Worm (Caenorhabditis elegans): ENCODE data around the gene Y79H2A.2.

Gene Y79H2A.2

DNA sequence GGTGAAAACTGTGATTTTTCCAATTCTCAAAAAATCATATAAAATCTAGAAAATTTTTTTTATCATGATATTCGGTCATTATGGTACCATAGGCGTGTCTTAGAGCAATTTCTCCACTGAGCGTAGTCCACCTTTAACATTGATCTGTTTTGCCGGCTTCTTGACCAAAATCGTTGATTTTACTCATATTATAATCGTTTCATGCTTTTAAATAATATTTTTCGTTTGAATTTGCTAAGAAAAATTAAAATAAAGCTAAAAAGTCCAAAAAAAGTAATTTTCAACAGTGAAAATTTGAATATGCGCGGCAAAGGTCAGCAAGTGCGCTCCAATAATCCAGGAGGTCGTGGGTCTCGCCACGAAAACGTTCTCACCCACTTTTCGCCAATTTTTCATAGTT lies 10.4 kb upstream of the Y79H2A.2 start, which contains the start of gene Y79H2A.4:
Gene Y79H2A.4, plus strand, starts transcription at position 301 of the 400 bp plus-strand sequence.
- TF ChIP-seq ceh-82 (tag; optimal IDR thresholded peaks at IDR 0.05), result no peak
- no peak for TF ChIP-seq unc-62 (GFP tag; optimal IDR thresholded peaks at IDR 0.05)
- TF ChIP-seq C34F6.9 (tag; optimal IDR thresholded peaks at IDR 0.05), result no peak
- no peak for TF ChIP-seq lsy-2 (tag; optimal IDR thresholded peaks at IDR 0.05)
- TF ChIP-seq crh-2 (tag; optimal IDR thresholded peaks at IDR 0.05), result no peak
- TF ChIP-seq skn-1 (tag; optimal IDR thresholded peaks at IDR 0.05), result no peak
- no peak for TF ChIP-seq F13H6.1 (tag; optimal IDR thresholded peaks at IDR 0.05)
- TF ChIP-seq nhr-6 (tag; optimal IDR thresholded peaks at IDR 0.05), result no peak
- TF ChIP-seq zag-1 (tag; optimal IDR thresholded peaks at IDR 0.05), result no peak
- TF ChIP-seq elt-3 (tag; optimal IDR thresholded peaks at IDR 0.05), result no peak
- no peak for TF ChIP-seq peb-1 (tag; optimal IDR thresholded peaks at IDR 0.05)
- no peak for TF ChIP-seq sma-3 (GFP tag; optimal IDR thresholded peaks at IDR 0.05)
- no peak for TF ChIP-seq alr-1 (tag; optimal IDR thresholded peaks at IDR 0.05)
- no peak for TF ChIP-seq nhr-25 (tag; optimal IDR thresholded peaks at IDR 0.05)
- no peak for TF ChIP-seq unc-39 (tag; optimal IDR thresholded peaks at IDR 0.05)
- TF ChIP-seq nhr-237 (tag; optimal IDR thresholded peaks at IDR 0.05), result no peak
- no peak for TF ChIP-seq nhr-10 (tag; optimal IDR thresholded peaks at IDR 0.05)
- no peak for TF ChIP-seq snpc-4 (tag; optimal IDR thresholded peaks at IDR 0.05)
- no peak for TF ChIP-seq nhr-129 (tag; optimal IDR thresholded peaks at IDR 0.05)
- TF ChIP-seq fos-1 (tag; optimal IDR thresholded peaks at IDR 0.05), result no peak

DNA sequence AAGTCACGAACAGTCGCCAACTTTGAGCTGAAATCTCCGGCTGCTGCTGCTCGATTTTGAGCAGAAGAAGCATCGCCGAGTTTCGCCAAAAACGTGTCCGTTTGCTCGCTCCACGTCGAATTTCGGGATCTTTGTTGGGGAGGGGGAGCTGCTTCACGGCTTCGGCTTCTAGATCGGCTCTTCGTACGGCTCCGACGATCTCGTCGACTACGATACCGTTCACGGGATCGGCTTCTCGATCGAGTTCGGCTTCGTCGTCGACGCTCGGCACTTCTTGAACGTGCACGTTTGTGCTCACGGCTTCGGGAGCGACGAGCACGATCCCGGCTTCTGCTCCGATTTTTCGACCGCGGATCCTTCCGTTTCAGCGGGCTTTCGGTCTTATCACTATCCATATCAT lies 6.6 kb upstream of the Y79H2A.2 start:
- TF ChIP-seq sma-3 (GFP tag; optimal IDR thresholded peaks at IDR 0.05), result no peak
- TF ChIP-seq dmd-4 (tag; optimal IDR thresholded peaks at IDR 0.05), result no peak
- TF ChIP-seq nhr-6 (tag; optimal IDR thresholded peaks at IDR 0.05), result no peak
- no peak for TF ChIP-seq lsy-2 (tag; optimal IDR thresholded peaks at IDR 0.05)
- no peak for TF ChIP-seq gmeb-1 (tag; optimal IDR thresholded peaks at IDR 0.05)

DNA sequence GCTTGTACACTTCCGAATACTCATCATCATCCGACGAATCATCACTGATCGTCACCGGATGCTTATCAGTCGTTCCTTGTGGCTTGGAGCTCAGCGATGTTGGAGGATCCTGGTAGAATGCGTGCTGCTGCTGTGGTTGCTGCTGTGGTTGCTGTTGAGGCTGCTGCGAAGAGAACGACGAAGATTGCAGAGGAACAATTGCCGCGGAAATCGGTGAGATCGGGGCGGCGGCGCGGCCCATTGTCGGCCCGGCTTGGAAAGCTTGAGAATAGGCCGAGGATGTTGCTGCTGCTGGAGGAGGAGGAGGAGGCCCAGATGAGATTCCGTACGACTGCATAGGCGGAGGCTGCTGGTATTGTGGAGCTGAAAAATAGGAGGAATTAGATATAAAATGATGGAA lies 3.7 kb upstream of the Y79H2A.2 start:
- TF ChIP-seq mdl-1 (tag; optimal IDR thresholded peaks at IDR 0.05) (no peak), zag-1 (tag; optimal IDR thresholded peaks at IDR 0.05) (no peak)

DNA sequence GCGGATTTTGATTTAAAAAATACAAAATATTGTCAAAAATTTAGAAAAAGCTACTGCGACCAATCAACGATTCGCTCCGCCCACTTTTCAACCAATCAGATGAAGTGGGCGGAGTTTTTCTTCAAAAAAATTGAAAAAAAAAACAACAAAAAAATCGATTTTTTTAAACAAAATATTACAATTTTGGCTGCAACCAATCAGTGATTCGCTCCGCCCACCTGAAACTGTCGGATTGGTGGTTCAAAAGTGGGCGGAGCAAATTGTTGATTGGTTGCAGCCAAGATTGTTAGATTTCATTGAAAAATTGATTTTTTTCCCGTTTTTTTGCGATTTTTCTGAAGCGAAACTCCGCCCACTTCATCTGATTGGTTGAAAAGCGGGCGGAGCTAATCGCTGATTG lies 2.7 kb upstream of the Y79H2A.2 start:
- TF ChIP-seq blmp-1 (tag; optimal IDR thresholded peaks at IDR 0.05; ENCODE audit: insufficient read depth), result no peak
- no peak for TF ChIP-seq nhr-21 (tag; optimal IDR thresholded peaks at IDR 0.05)
- no peak for TF ChIP-seq ztf-1 (GFP tag; conservative IDR thresholded peaks at IDR 0.05)
- no peak for TF ChIP-seq nhr-10 (tag; optimal IDR thresholded peaks at IDR 0.05)
- TF ChIP-seq fos-1 (tag; optimal IDR thresholded peaks at IDR 0.05), result no peak
- TF ChIP-seq ZK546.5 (tag; optimal IDR thresholded peaks at IDR 0.05), result no peak
- TF ChIP-seq lsy-2 (tag; optimal IDR thresholded peaks at IDR 0.05), result no peak
- no peak for TF ChIP-seq ztf-11 (tag; optimal IDR thresholded peaks at IDR 0.05)

DNA sequence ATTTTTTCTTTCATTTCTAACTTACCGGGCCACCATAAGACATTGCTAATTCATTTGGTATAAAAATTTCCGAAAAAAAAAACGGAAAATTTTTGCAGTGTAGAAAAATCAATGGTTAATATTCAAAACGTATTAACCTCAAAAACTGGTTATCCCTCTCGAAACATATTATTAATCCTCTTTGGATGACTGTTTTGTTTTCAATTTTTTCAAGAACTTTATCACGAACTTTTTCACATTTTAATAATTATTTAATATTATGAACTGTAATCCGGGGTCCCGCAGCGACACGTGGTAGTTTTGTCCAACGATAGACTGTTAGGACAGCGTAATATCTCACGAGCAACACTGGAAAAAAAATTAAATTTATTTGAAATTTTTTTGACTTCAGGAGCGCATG lies 1.8 kb downstream of the Y79H2A.2 start, which contains the start of gene Y79H2A.12:
Gene Y79H2A.12, minus strand, starts transcription at position 101 of the 400 bp plus-strand sequence.
- no peak for TF ChIP-seq Y55F3AM.14 (GFP tag; optimal IDR thresholded peaks at IDR 0.05)
- TF ChIP-seq egl-27 (tag; optimal IDR thresholded peaks at IDR 0.05), result no peak
- TF ChIP-seq mbf-1 (tag; optimal IDR thresholded peaks at IDR 0.05), result no peak
- TF ChIP-seq elt-1 (tag; optimal IDR thresholded peaks at IDR 0.05), result no peak
- TF ChIP-seq sma-9 (GFP tag; optimal IDR thresholded peaks at IDR 0.05), result no peak
- no peak for TF ChIP-seq sma-9 (tag; optimal IDR thresholded peaks at IDR 0.05)
- no peak for TF ChIP-seq unc-62 (GFP tag; optimal IDR thresholded peaks at IDR 0.05)
- no peak for TF ChIP-seq nhr-25 (tag; optimal IDR thresholded peaks at IDR 0.05)
- TF ChIP-seq ama-1 (optimal IDR thresholded peaks at IDR 0.05), result no peak
- no peak for TF ChIP-seq nhr-21 (tag; optimal IDR thresholded peaks at IDR 0.05)
- TF ChIP-seq ZK546.5 (tag; optimal IDR thresholded peaks at IDR 0.05), result no peak
- TF ChIP-seq nhr-12 (tag; optimal IDR thresholded peaks at IDR 0.05), result no peak
- TF ChIP-seq sem-4 (tag; optimal IDR thresholded peaks at IDR 0.05), result no peak
